Fruit fly (Drosophila melanogaster): ENCODE measurements around the gene Npc2b.

The Npc2b gene

dm6 chr3R:14125479-14126121 lies 36.3 kb downstream of the Npc2b start, which contains the start of the genes 140up and Polr2B (continued):
- peak; percentile 37; the same call in 1 of the 2 replicates for TF ChIP-seq dan (GFP tag; IDR thresholded peaks at IDR 0.05)
- TF ChIP-seq Nf-YA (GFP tag; IDR thresholded peaks at IDR 0.05) = peak; percentile 79
- TF ChIP-seq mam (GFP tag; optimal IDR thresholded peaks at IDR 0.05) = peak; percentile 92
- TF ChIP-seq tup (GFP tag; optimal IDR thresholded peaks at IDR 0.05) = peak; percentile 78
- TF ChIP-seq CG11504 (tag; optimal IDR thresholded peaks at IDR 0.05) = peak; percentile 92
- no peak for TF ChIP-seq CG31365 (tag; optimal IDR thresholded peaks at IDR 0.05)
- TF ChIP-seq CG6272 (GFP tag; IDR thresholded peaks at IDR 0.05) = peak; percentile 93
- TF ChIP-seq MTF-1 (GFP tag; optimal IDR thresholded peaks at IDR 0.05; ENCODE audit: borderline replicate concordance) = peak; percentile 67
- peak; percentile 89 for TF ChIP-seq oc (tag; optimal IDR thresholded peaks at IDR 0.05)
- peak; percentile 91 for TF ChIP-seq CG4820 (GFP tag; optimal IDR thresholded peaks at IDR 0.05)
- TF ChIP-seq CG18262 (tag; optimal IDR thresholded peaks at IDR 0.05) = peak; percentile 92
- peak; percentile 60 for TF ChIP-seq NC2β (GFP tag; optimal IDR thresholded peaks at IDR 0.05)
- peak; percentile 72 for TF ChIP-seq Deaf1 (tag; optimal IDR thresholded peaks at IDR 0.05)
- peak; percentile 84 for TF ChIP-seq CG11093 (GFP tag; IDR thresholded peaks at IDR 0.05)
- peak; percentile 27 for TF ChIP-seq BEAF-32 (GFP tag; optimal IDR thresholded peaks at IDR 0.05)
- TF ChIP-seq CG31388 (GFP tag; optimal IDR thresholded peaks at IDR 0.05) = peak; percentile 81
- peak; percentile 29 for TF ChIP-seq Sin3A (optimal IDR thresholded peaks at IDR 0.05)
- peak; percentile 97 for TF ChIP-seq slbo (GFP tag; IDR thresholded peaks at IDR 0.05)
- TF ChIP-seq gro (GFP tag; optimal IDR thresholded peaks at IDR 0.05) = peak; percentile 70
- peak; percentile 48; the same call in 1 of the 2 replicates for TF ChIP-seq CG13287 (GFP tag; IDR thresholded peaks at IDR 0.05; ENCODE audit: partially characterized antibody)
- no peak for TF ChIP-seq Neu2 (GFP tag; optimal IDR thresholded peaks at IDR 0.05; ENCODE audit: borderline replicate concordance)
- no peak for TF ChIP-seq yki (optimal IDR thresholded peaks at IDR 0.05)
- peak; percentile 91 for TF ChIP-seq CG18764 (GFP tag; optimal IDR thresholded peaks at IDR 0.05)
- TF ChIP-seq corto (GFP tag; optimal IDR thresholded peaks at IDR 0.05) = peak; percentile 58
- no peak for TF ChIP-seq Vsx1 (GFP tag; optimal IDR thresholded peaks at IDR 0.05)
- TF ChIP-seq seq (GFP tag; IDR thresholded peaks at IDR 0.05) = peak; percentile 81
- peak; percentile 74 for TF ChIP-seq CG4854 (GFP tag; optimal IDR thresholded peaks at IDR 0.05)
- TF ChIP-seq insv (GFP tag; optimal IDR thresholded peaks at IDR 0.05) = peak in 1 of 2 experiments; percentile 69
- peak; percentile 91 for TF ChIP-seq fd3F (GFP tag; optimal IDR thresholded peaks at IDR 0.05)
- TF ChIP-seq knrl (GFP tag; IDR thresholded peaks at IDR 0.05; ENCODE audit: partially characterized antibody) = no peak; the same call in 2 of the 3 replicates
- TF ChIP-seq grn (GFP tag; optimal IDR thresholded peaks at IDR 0.05) = no peak
- TF ChIP-seq cad (GFP tag; optimal IDR thresholded peaks at IDR 0.05) = no peak
- TF ChIP-seq Jarid2 (GFP tag; optimal IDR thresholded peaks at IDR 0.05) = peak; percentile 70
- TF ChIP-seq CG13296 (GFP tag; optimal IDR thresholded peaks at IDR 0.05) = peak; percentile 89
- peak; percentile 86 for TF ChIP-seq CG13894 (tag; optimal IDR thresholded peaks at IDR 0.05)
- TF ChIP-seq slp2 (GFP tag; optimal IDR thresholded peaks at IDR 0.05) = peak; percentile 29
- TF ChIP-seq Stat92E (GFP tag; optimal IDR thresholded peaks at IDR 0.05) = no peak
- peak; percentile 72 for TF ChIP-seq Hand (GFP tag; optimal IDR thresholded peaks at IDR 0.05)
- peak; percentile 47 for TF ChIP-seq CG1792 (GFP tag; optimal IDR thresholded peaks at IDR 0.05)
- peak; percentile 80 for TF ChIP-seq Poxn (GFP tag; IDR thresholded peaks at IDR 0.05)
- peak; percentile 83 for TF ChIP-seq cwo (GFP tag; optimal IDR thresholded peaks at IDR 0.05)
- peak; percentile 49 for TF ChIP-seq CG11398 (GFP tag; optimal IDR thresholded peaks at IDR 0.05)
- TF ChIP-seq Sox100B (GFP tag; optimal IDR thresholded peaks at IDR 0.05) = peak; percentile 93
- TF ChIP-seq br (optimal IDR thresholded peaks at IDR 0.05) = no peak
- TF ChIP-seq CG18011 (GFP tag; optimal IDR thresholded peaks at IDR 0.05) = peak; percentile 83
- TF ChIP-seq E2f2 (GFP tag; IDR thresholded peaks at IDR 0.05) = peak; percentile 70
- peak; percentile 93 for TF ChIP-seq CG7372 (GFP tag; IDR thresholded peaks at IDR 0.05)
- TF ChIP-seq CG2120 (GFP tag; optimal IDR thresholded peaks at IDR 0.05) = peak; percentile 92
- TF ChIP-seq CG15011 (GFP tag; optimal IDR thresholded peaks at IDR 0.05) = peak; percentile 84
- no peak for TF ChIP-seq fd64A (GFP tag; optimal IDR thresholded peaks at IDR 0.05)

All from whole organism, embryonic.